Fruit fly (Drosophila melanogaster) whole organism, embryonic: Measurements from ENCODE around the gene CG31549.

ENCODE experiments used
- CG13123 ChIP-seq: fragments of 200-800 bp; sonication (Bioruptor generic); optimal IDR thresholded peaks from 2 replicates; lab custom pipeline; 2016; ENCODE audit warnings: missing biosample characterization, missing genetic modification characterization
- CG16813 ChIP-seq: fragments of 200-800 bp; sonication (Bioruptor generic); IDR thresholded peaks from 3 replicates; pipeline ENCODE4 v1.3.6; 2022; ENCODE audit warnings: missing biosample characterization, missing genetic modification characterization; ENCODE audit not compliant: partially characterized antibody
- CG18476 ChIP-seq: fragments of 200-800 bp; sonication (Bioruptor generic); optimal IDR thresholded peaks from 2 replicates; lab custom pipeline; 2016; ENCODE audit warnings: missing biosample characterization, mild to moderate bottlenecking, missing genetic modification characterization
- CG31365 ChIP-seq: fragments of 200-800 bp; sonication (Bioruptor generic); optimal IDR thresholded peaks from 2 replicates; lab custom pipeline; 2018; ENCODE audit warnings: missing biosample characterization, mild to moderate bottlenecking, missing genetic modification characterization
- CG32532 ChIP-seq: fragments of 200-800 bp; sonication (Bioruptor generic); IDR thresholded peaks from 2 replicates; pipeline ENCODE4 v1.3.6; 2022; ENCODE audit warnings: missing biosample characterization, missing genetic modification characterization
- CG8924 ChIP-seq: fragments of 200-800 bp; optimal IDR thresholded peaks from 3 replicates; lab custom pipeline; 2019; ENCODE audit warnings: missing biosample characterization, mild to moderate bottlenecking, missing genetic modification characterization, moderate library complexity
- Ssrp ChIP-seq: fragments of 200-800 bp; sonication (Bioruptor generic); optimal IDR thresholded peaks from 2 replicates; lab custom pipeline; 2018; ENCODE audit warnings: missing biosample characterization, mild to moderate bottlenecking, missing genetic modification characterization, moderate library complexity
- Vsx1 ChIP-seq: fragments of 200-800 bp; sonication (Bioruptor generic); optimal IDR thresholded peaks from 2 replicates; lab custom pipeline; 2017; ENCODE audit warnings: missing biosample characterization, mild to moderate bottlenecking, missing genetic modification characterization, missing genetic modification reagents
- bsh ChIP-seq, 2 experiments: fragments of 200-800 bp; sonication (Bioruptor generic); optimal IDR thresholded peaks; 2 replicates each; lab custom pipeline; 2017 to 2018; ENCODE audit warnings: mild to moderate bottlenecking in 2 of 2, missing biosample characterization in 2 of 2, missing genetic modification characterization in 2 of 2, moderate library complexity in 1 of 2
- cwo ChIP-seq: fragments of 200-800 bp; sonication (Bioruptor generic); optimal IDR thresholded peaks from 3 replicates; lab custom pipeline; 2017; ENCODE audit warnings: missing biosample characterization, missing genetic modification characterization, mild to moderate bottlenecking, moderate library complexity, missing genetic modification reagents
- psq ChIP-seq: fragments of 200-800 bp; sonication (Bioruptor generic); optimal IDR thresholded peaks from 2 replicates; lab custom pipeline; 2017; ENCODE audit warnings: missing biosample characterization, missing genetic modification characterization
- vvl ChIP-seq: fragments of 200-800 bp; sonication (Bioruptor generic); IDR thresholded peaks from 2 replicates; pipeline ENCODE4 v1.3.6; 2022; ENCODE audit warnings: missing biosample characterization, missing genetic modification characterization

DNA sequence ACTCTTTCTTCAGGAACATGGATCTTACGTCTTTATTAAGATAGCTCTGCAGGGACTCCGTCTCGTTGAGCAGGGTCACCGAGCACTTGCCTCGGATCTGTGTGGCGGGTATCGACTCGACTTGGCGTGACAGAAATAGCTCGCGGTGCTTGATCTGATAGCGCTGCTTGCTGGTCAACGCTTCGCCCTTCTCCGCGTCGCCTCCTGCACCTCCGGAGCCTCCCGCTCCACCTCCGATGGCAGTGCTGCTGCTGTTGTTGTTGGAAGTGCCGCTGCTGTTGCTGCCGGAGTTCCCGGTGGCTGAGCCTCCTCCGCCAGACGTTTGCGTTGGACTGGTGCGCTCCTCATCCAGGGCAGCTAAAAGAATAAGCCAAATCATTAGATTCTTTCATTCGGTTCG is 11.4 kb downstream of the CG31549 start:
- TF ChIP-seq Ssrp (tag; lab: Kevin White, UChicago) (no peak), bsh (GFP tag; optimal IDR thresholded peaks at IDR 0.05; lab: Kevin White, UChicago) (no peak), CG16813 (GFP tag; lab: Robert Waterston, UW) (no peak), CG18476 (GFP tag; lab: Kevin White, UChicago) (no peak), CG13123 (no peak), Vsx1 (GFP tag; lab: Kevin White, UChicago) (no peak), vvl (GFP tag; lab: Robert Waterston, UW) (no peak), CG32532 (no peak), psq (GFP tag; lab: Kevin White, UChicago) (no peak), cwo (GFP tag; lab: Kevin White, UChicago) (no peak), CG8924 (no peak), CG31365 (tag; lab: Kevin White, UChicago) (no peak)
